Worm (Caenorhabditis elegans) whole organism, young adult: ENCODE data around the gene F49H12.4.

ENCODE experiments used
- ama-1 ChIP-seq, 3 experiments: fragments of 150-350 bp in 1 of 3; sonication (generic microtip) in 2 of 3; optimal IDR thresholded peaks; 2 replicates each; lab custom pipeline; 2014 to 2018; ENCODE audit warnings: missing biosample characterization in 2 of 3, missing genetic modification characterization in 2 of 3, missing genetic modification reagents in 2 of 3
- fkh-3 ChIP-seq: sonication (generic microtip); optimal IDR thresholded peaks from 2 replicates; lab custom pipeline; 2016; ENCODE audit warnings: mild to moderate bottlenecking, missing genetic modification characterization, missing compliant biosample characterization
- madf-10 ChIP-seq: sonication (generic microtip); optimal IDR thresholded peaks from 2 replicates; lab custom pipeline; 2016; ENCODE audit warnings: mild to moderate bottlenecking, missing genetic modification characterization, missing compliant biosample characterization
- nhr-80 ChIP-seq: sonication (generic microtip); optimal IDR thresholded peaks from 2 replicates; lab custom pipeline; 2016; ENCODE audit warnings: missing genetic modification characterization, missing compliant biosample characterization
- pha-4 ChIP-seq: fragments of 150-350 bp; sonication (generic microtip); optimal IDR thresholded peaks from 2 replicates; lab custom pipeline; 2014; ENCODE audit warnings: missing biosample characterization, missing genetic modification reagents, missing genetic modification characterization
- snpc-1.1 ChIP-seq: sonication (generic microtip); optimal IDR thresholded peaks from 2 replicates; lab custom pipeline; 2017; ENCODE audit warnings: missing genetic modification characterization, mild to moderate bottlenecking, missing compliant biosample characterization, antibody characterized with exemption, moderate library complexity, missing genotype, missing genetic modification reagents; ENCODE audit not compliant: insufficient read depth
- unc-130 ChIP-seq: sonication (generic microtip); optimal IDR thresholded peaks from 2 replicates; lab custom pipeline; 2016; ENCODE audit warnings: missing genetic modification reagents, missing genetic modification characterization, missing compliant biosample characterization
- ztf-3 ChIP-seq: fragments of 200-800 bp; sonication (Bioruptor generic); optimal IDR thresholded peaks from 2 replicates; lab custom pipeline; 2018; ENCODE audit warnings: mild to moderate bottlenecking, missing genetic modification characterization, missing compliant biosample characterization

DNA sequence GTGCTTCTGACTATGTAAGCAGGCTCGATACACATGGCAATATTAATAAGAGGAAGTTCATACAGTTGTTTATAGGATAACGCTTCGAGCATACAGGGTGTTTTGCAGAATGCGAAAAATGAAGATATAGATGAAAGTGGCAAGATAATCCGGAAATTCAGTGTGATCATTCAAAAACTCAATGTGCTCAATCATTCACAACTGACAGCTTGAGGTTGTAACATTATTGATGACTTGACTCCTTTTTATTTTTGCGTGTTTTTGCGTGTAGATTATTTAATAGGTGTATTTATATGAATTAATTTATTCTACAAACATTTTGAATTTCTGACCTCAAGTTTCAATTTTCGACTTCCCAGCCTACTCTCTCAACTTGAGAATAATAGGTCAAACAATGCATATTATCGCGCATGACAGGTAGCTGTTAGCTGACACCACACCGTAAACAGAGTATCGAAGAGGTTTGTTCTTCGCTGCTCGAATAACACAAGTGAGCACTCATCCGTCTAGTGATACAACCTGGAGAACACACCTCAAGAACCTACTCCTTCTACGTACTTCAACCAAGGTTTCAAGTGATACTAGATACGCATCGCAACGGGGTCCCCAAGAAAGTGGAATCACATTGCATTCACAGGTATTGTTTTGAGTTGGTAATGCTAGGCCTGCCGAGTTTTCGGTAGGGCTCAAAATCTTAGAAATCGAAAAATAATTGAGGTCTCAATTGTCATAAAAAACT is 32.3 kb upstream of the F49H12.4 start:
- no peak for TF ChIP-seq snpc-1.1 (tag; lab: Kevin White, UChicago)
- no peak for TF ChIP-seq ztf-3
- no peak for TF ChIP-seq madf-10 (tag; lab: Kevin White, UChicago)
- TF ChIP-seq fkh-3 (tag; lab: Kevin White, UChicago), result no peak
- TF ChIP-seq nhr-80, result no peak
- no peak for TF ChIP-seq unc-130 (GFP tag; lab: Kevin White, UChicago)
- TF ChIP-seq pha-4 (tag; lab: Kevin White, UChicago), result no peak
- TF ChIP-seq ama-1 (optimal IDR thresholded peaks at IDR 0.05; lab: Kevin White, UChicago), result no peak
- no peak for TF ChIP-seq ama-1 (GFP tag; optimal IDR thresholded peaks at IDR 0.05; lab: Kevin White, UChicago)
